Fruit fly (Drosophila melanogaster): ENCODE measurements around the gene CG32263.

The CG32263 gene

dm6 chr3L:3855194-3855980, 44.5 kb upstream of the CG32263 start (continued):
- TF ChIP-seq CG13287 (GFP tag; IDR thresholded peaks at IDR 0.05; ENCODE audit: partially characterized antibody) (no peak), CG9437 (GFP tag; optimal IDR thresholded peaks at IDR 0.05) (peak; percentile 15), CG10431 (GFP tag; optimal IDR thresholded peaks at IDR 0.05) (peak; percentile 13), Lpt (GFP tag; optimal IDR thresholded peaks at IDR 0.05) (no peak), NC2α (GFP tag; optimal IDR thresholded peaks at IDR 0.05) (no peak), CG10274 (GFP tag; optimal IDR thresholded peaks at IDR 0.05) (no peak), Rfx (GFP tag; IDR thresholded peaks at IDR 0.05) (no peak), CG33213 (GFP tag; optimal IDR thresholded peaks at IDR 0.05) (no peak), Jarid2 (GFP tag; optimal IDR thresholded peaks at IDR 0.05) (peak; percentile 11), H2.0 (GFP tag; IDR thresholded peaks at IDR 0.05) (no peak), Hr39 (optimal IDR thresholded peaks at IDR 0.05) (no peak), H15 (GFP tag; IDR thresholded peaks at IDR 0.05) (no peak), chn (GFP tag; optimal IDR thresholded peaks at IDR 0.05) (peak; percentile 11), CG1233 (GFP tag; optimal IDR thresholded peaks at IDR 0.05) (peak; percentile 19), Bteb2 (GFP tag; optimal IDR thresholded peaks at IDR 0.05) (no peak), CG11696 (GFP tag; IDR thresholded peaks at IDR 0.05) (0 out of 2 replicates have a peak, but pooled peaks have one; percentile 22), CG12219 (GFP tag; optimal IDR thresholded peaks at IDR 0.05) (peak; percentile 27), ab (GFP tag; optimal IDR thresholded peaks at IDR 0.05) (no peak), Meics (GFP tag; optimal IDR thresholded peaks at IDR 0.05) (no peak), p53 (GFP tag; optimal IDR thresholded peaks at IDR 0.05) (no peak), Ptx1 (GFP tag; IDR thresholded peaks at IDR 0.05) (peak; percentile 46; the same call in 1 of the 2 replicates), gem (tag; optimal IDR thresholded peaks at IDR 0.05) (peak; percentile 80), CG13296 (GFP tag; optimal IDR thresholded peaks at IDR 0.05) (no peak), Sry-δ (GFP tag; optimal IDR thresholded peaks at IDR 0.05) (no peak), CG3847 (GFP tag; IDR thresholded peaks at IDR 0.05) (0 out of 2 replicates have a peak, but pooled peaks have one; percentile 22), CG17186 (GFP tag; optimal IDR thresholded peaks at IDR 0.05) (no peak), sna (GFP tag; IDR thresholded peaks at IDR 0.05; ENCODE audit: partially characterized antibody) (no peak), CG3163 (GFP tag; optimal IDR thresholded peaks at IDR 0.05) (no peak), CG4730 (GFP tag; IDR thresholded peaks at IDR 0.05) (no peak), CG12236 (GFP tag; optimal IDR thresholded peaks at IDR 0.05) (no peak), mam (GFP tag; optimal IDR thresholded peaks at IDR 0.05) (no peak), CG2889 (GFP tag; IDR thresholded peaks at IDR 0.05) (no peak), CG13894 (tag; optimal IDR thresholded peaks at IDR 0.05) (peak; percentile 69), Pdp1 (GFP tag; optimal IDR thresholded peaks at IDR 0.05) (peak; percentile 22 to 25), Deaf1 (tag; optimal IDR thresholded peaks at IDR 0.05) (peak; percentile 67), caup (GFP tag; optimal IDR thresholded peaks at IDR 0.05; ENCODE audit: severe bottlenecking) (no peak), CG11560 (tag; IDR thresholded peaks at IDR 0.05) (no peak), Sox100B (GFP tag; optimal IDR thresholded peaks at IDR 0.05) (peak; percentile 58), CG2116 (GFP tag; optimal IDR thresholded peaks at IDR 0.05) (peak; percentile 12), CG34224 (GFP tag; IDR thresholded peaks at IDR 0.05; ENCODE audit: partially characterized antibody) (no peak), zfh2 (GFP tag; optimal IDR thresholded peaks at IDR 0.05) (no peak), yki (optimal IDR thresholded peaks at IDR 0.05) (no peak), Blimp-1 (GFP tag; optimal IDR thresholded peaks at IDR 0.05) (peak; percentile 61), HLH4C (GFP tag; IDR thresholded peaks at IDR 0.05; ENCODE audit: partially characterized antibody) (no peak), ap (GFP tag; IDR thresholded peaks at IDR 0.05) (0 out of 2 replicates have a peak, but pooled peaks have one; percentile 4), PHDP (tag; optimal IDR thresholded peaks at IDR 0.05) (peak; percentile 60), toy (GFP tag; IDR thresholded peaks at IDR 0.05) (no peak), CG17612 (GFP tag; IDR thresholded peaks at IDR 0.05) (no peak), crol (GFP tag; IDR thresholded peaks at IDR 0.05) (peak; percentile 95), lab (GFP tag; optimal IDR thresholded peaks at IDR 0.05) (peak; percentile 8)

All from whole organism, embryonic.